Fruit fly (Drosophila melanogaster) whole organism: Measurements from ENCODE around the gene CG9636.

Experiments
- CG8478 ChIP-seq: fragments of >200 bp; optimal IDR thresholded peaks from 2 replicates; lab custom pipeline; 2018; ENCODE audit warnings: inconsistent platforms
- Dll ChIP-seq: fragments of >200 bp; optimal IDR thresholded peaks from 2 replicates; lab custom pipeline; 2017
- psq ChIP-seq: fragments of >200 bp; optimal IDR thresholded peaks from 2 replicates; lab custom pipeline; 2017

DNA sequence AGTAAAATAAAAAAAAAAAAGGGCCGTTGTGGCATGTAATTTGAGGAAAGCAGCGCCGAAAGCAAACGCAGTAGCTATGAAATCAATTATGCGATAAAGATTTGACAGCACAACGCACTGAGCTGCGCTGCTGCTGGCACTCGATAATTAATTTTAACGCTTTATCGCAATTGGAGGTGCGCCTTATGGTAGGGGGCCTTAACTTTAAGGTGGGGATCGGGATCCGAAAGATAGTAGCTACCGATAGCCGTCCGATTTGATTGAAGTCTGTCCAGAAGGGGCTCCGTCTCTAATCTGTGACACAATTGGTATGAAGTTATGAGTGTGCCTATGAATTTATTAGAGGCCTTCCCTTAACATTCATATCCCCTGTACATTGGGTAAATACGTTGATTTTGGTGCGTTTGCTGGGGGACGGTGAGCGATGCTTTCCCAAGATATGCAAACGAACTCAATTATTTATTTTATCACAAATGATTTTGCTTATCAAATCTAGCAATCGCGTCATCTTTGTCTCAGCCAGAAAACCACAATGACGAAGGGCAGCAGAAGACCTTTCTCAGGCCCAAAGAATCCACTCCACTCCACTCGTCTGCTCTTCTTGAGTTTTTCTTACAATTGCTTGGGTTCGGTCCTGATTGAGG is 35.1 kb downstream of the CG9636 start:
- no peak for TF ChIP-seq psq (lab: Kevin White, UChicago)
- no peak for TF ChIP-seq CG8478
- TF ChIP-seq Dll (lab: Kevin White, UChicago), result no peak
